Worm (Caenorhabditis elegans) whole organism, late embryonic: ENCODE data around the gene ZK688.7.

ENCODE experiments used
- C08G9.2 ChIP-seq: sonication (generic microtip); optimal IDR thresholded peaks from 2 replicates; lab custom pipeline; 2016; ENCODE audit warnings: mild to moderate bottlenecking, missing genetic modification characterization, moderate library complexity, missing compliant biosample characterization
- K09A11.1 ChIP-seq: sonication (generic microtip); optimal IDR thresholded peaks from 2 replicates; lab custom pipeline; 2017; ENCODE audit warnings: antibody characterized with exemption, mild to moderate bottlenecking, missing genetic modification characterization, missing compliant biosample characterization; ENCODE audit not compliant: insufficient read depth
- T23F11.4 ChIP-seq: fragments of 200-800 bp; sonication (Bioruptor generic); optimal IDR thresholded peaks from 2 replicates; lab custom pipeline; 2018; ENCODE audit warnings: mild to moderate bottlenecking, missing genetic modification characterization, missing compliant biosample characterization
- Y22D7AL.16 ChIP-seq: sonication (generic microtip); optimal IDR thresholded peaks from 2 replicates; lab custom pipeline; 2016; ENCODE audit warnings: missing genetic modification characterization, missing compliant biosample characterization
- ama-1 ChIP-seq: fragments of 150-350 bp; optimal IDR thresholded peaks from 2 replicates; lab custom pipeline; 2014
- ceh-14 ChIP-seq: sonication (generic microtip); optimal IDR thresholded peaks from 2 replicates; lab custom pipeline; 2016; ENCODE audit warnings: missing genotype, missing genetic modification characterization, missing compliant biosample characterization
- ceh-18 ChIP-seq: sonication (generic microtip); optimal IDR thresholded peaks from 2 replicates; lab custom pipeline; 2016; ENCODE audit warnings: missing genetic modification characterization, missing compliant biosample characterization
- ceh-19 ChIP-seq: fragments of 200-800 bp; sonication (Bioruptor generic); optimal IDR thresholded peaks from 2 replicates; lab custom pipeline; 2018; ENCODE audit warnings: mild to moderate bottlenecking, missing genetic modification characterization, missing compliant biosample characterization
- ceh-2 ChIP-seq: sonication (generic microtip); optimal IDR thresholded peaks from 2 replicates; lab custom pipeline; 2016; ENCODE audit warnings: missing genotype, missing genetic modification characterization, missing compliant biosample characterization
- ceh-22 ChIP-seq: sonication (generic microtip); optimal IDR thresholded peaks from 2 replicates; lab custom pipeline; 2017; ENCODE audit warnings: missing biosample characterization, missing genetic modification characterization
- ceh-24 ChIP-seq: sonication (generic microtip); optimal IDR thresholded peaks from 2 replicates; lab custom pipeline; 2016; ENCODE audit warnings: mild to moderate bottlenecking, missing genetic modification characterization, missing compliant biosample characterization
- ceh-31 ChIP-seq: sonication (generic microtip); optimal IDR thresholded peaks from 2 replicates; lab custom pipeline; 2016; ENCODE audit warnings: missing genetic modification characterization, missing compliant biosample characterization
- ceh-34 ChIP-seq: sonication (generic microtip); optimal IDR thresholded peaks from 2 replicates; lab custom pipeline; 2016; ENCODE audit warnings: mild to moderate bottlenecking, missing genetic modification characterization, missing compliant biosample characterization
- ceh-48 ChIP-seq: sonication (generic microtip); optimal IDR thresholded peaks from 2 replicates; lab custom pipeline; 2016; ENCODE audit warnings: missing genetic modification characterization, inconsistent platforms, missing compliant biosample characterization
- dve-1 ChIP-seq: sonication (generic microtip); optimal IDR thresholded peaks from 2 replicates; lab custom pipeline; 2017; ENCODE audit warnings: antibody characterized with exemption, mild to moderate bottlenecking, missing genetic modification characterization, missing compliant biosample characterization
- elt-4 ChIP-seq: sonication (generic microtip); optimal IDR thresholded peaks from 2 replicates; lab custom pipeline; 2016; ENCODE audit warnings: missing genetic modification characterization, missing compliant biosample characterization
- fkh-10 ChIP-seq: fragments of 150-350 bp; optimal IDR thresholded peaks from 2 replicates; lab custom pipeline; 2014; ENCODE audit warnings: missing biosample characterization, missing genetic modification reagents, missing genetic modification characterization
- hlh-30 ChIP-seq: sonication (generic microtip); optimal IDR thresholded peaks from 2 replicates; lab custom pipeline; 2017; ENCODE audit warnings: antibody characterized with exemption, missing genetic modification characterization, missing compliant biosample characterization; ENCODE audit not compliant: insufficient read depth
- hlh-6 ChIP-seq: sonication (generic microtip); optimal IDR thresholded peaks from 2 replicates; lab custom pipeline; 2016; ENCODE audit warnings: missing genotype, missing genetic modification characterization, missing compliant biosample characterization
- hlh-8 ChIP-seq: sonication (generic microtip); optimal IDR thresholded peaks from 2 replicates; lab custom pipeline; 2016; ENCODE audit warnings: missing genotype, missing genetic modification characterization, missing compliant biosample characterization
- lin-11 ChIP-seq: fragments of 200-800 bp; sonication (Bioruptor generic); optimal IDR thresholded peaks from 2 replicates; lab custom pipeline; 2018; ENCODE audit warnings: mild to moderate bottlenecking, missing genetic modification characterization, missing compliant biosample characterization
- madf-2 ChIP-seq: sonication (generic microtip); optimal IDR thresholded peaks from 2 replicates; lab custom pipeline; 2017; ENCODE audit warnings: missing genetic modification characterization, missing compliant biosample characterization
- nhr-11 ChIP-seq: fragments of 150-350 bp; optimal IDR thresholded peaks from 2 replicates; lab custom pipeline; 2014; ENCODE audit warnings: missing biosample characterization, missing genetic modification characterization
- npax-4 ChIP-seq: sonication (generic microtip); optimal IDR thresholded peaks from 2 replicates; lab custom pipeline; 2016; ENCODE audit warnings: missing genetic modification characterization, missing compliant biosample characterization
- odd-2 ChIP-seq: sonication (generic microtip); optimal IDR thresholded peaks from 2 replicates; lab custom pipeline; 2017; ENCODE audit warnings: antibody characterized with exemption, mild to moderate bottlenecking, missing genetic modification characterization, missing compliant biosample characterization
- pag-3 ChIP-seq: sonication (generic microtip); optimal IDR thresholded peaks from 2 replicates; lab custom pipeline; 2016; ENCODE audit warnings: missing compliant biosample characterization, missing genetic modification characterization, borderline replicate concordance
- pat-9 ChIP-seq: fragments of 200-800 bp; sonication (Bioruptor generic); optimal IDR thresholded peaks from 2 replicates; lab custom pipeline; 2018; ENCODE audit warnings: mild to moderate bottlenecking, missing genetic modification characterization, moderate library complexity, missing compliant biosample characterization
- pha-4 ChIP-seq: fragments of 150-350 bp; optimal IDR thresholded peaks from 2 replicates; lab custom pipeline; 2018; ENCODE audit warnings: missing biosample characterization, missing genetic modification reagents, missing genetic modification characterization
- pros-1 ChIP-seq: fragments of 150-350 bp; optimal IDR thresholded peaks from 2 replicates; lab custom pipeline; 2014; ENCODE audit warnings: missing biosample characterization, missing genetic modification reagents, missing genetic modification characterization
- ref-2 ChIP-seq: sonication (generic microtip); optimal IDR thresholded peaks from 2 replicates; lab custom pipeline; 2016; ENCODE audit warnings: missing genetic modification characterization, missing compliant biosample characterization
- rnt-1 ChIP-seq: sonication (generic microtip); optimal IDR thresholded peaks from 2 replicates; lab custom pipeline; 2016; ENCODE audit warnings: missing genetic modification characterization, missing compliant biosample characterization
- sdc-2 ChIP-seq: sonication (generic microtip); optimal IDR thresholded peaks from 2 replicates; lab custom pipeline; 2016; ENCODE audit warnings: missing genotype, missing genetic modification characterization, missing compliant biosample characterization
- sox-2 ChIP-seq: fragments of 200-800 bp; sonication (Bioruptor generic); IDR thresholded peaks from 2 replicates; pipeline ENCODE4 v1.3.6; 2022; ENCODE audit warnings: missing genetic modification reagents, missing genetic modification characterization, missing compliant biosample characterization
- sox-4 ChIP-seq: sonication (generic microtip); optimal IDR thresholded peaks from 2 replicates; lab custom pipeline; 2017; ENCODE audit warnings: mild to moderate bottlenecking, missing genetic modification characterization, inconsistent platforms, missing compliant biosample characterization
- tbx-2 ChIP-seq: sonication (generic microtip); optimal IDR thresholded peaks from 2 replicates; lab custom pipeline; 2016; ENCODE audit warnings: missing genetic modification characterization, missing compliant biosample characterization
- unc-42 ChIP-seq: sonication (generic microtip); optimal IDR thresholded peaks from 2 replicates; lab custom pipeline; 2016; ENCODE audit warnings: missing genotype, missing genetic modification characterization, missing compliant biosample characterization
- unc-55 ChIP-seq: sonication (generic microtip); optimal IDR thresholded peaks from 2 replicates; lab custom pipeline; 2017; ENCODE audit warnings: missing biosample characterization, missing genetic modification reagents, missing genetic modification characterization
- unc-86 ChIP-seq: sonication (generic microtip); optimal IDR thresholded peaks from 2 replicates; lab custom pipeline; 2016; ENCODE audit warnings: missing genetic modification characterization, missing compliant biosample characterization
- zip-5 ChIP-seq: sonication (generic microtip); optimal IDR thresholded peaks from 2 replicates; lab custom pipeline; 2016; ENCODE audit warnings: missing genetic modification characterization, missing compliant biosample characterization

Gene ZK688.7

ce11 chrIII:7903427-7903826 is 8.0 kb downstream of the ZK688.7 start:
- TF ChIP-seq zip-5 (tag; lab: Kevin White, UChicago) = no peak
- TF ChIP-seq, all 69 proteins: peak for 0

ce11 chrIII:7900733-7901132 is 10.7 kb downstream of the ZK688.7 start, which contains the start of gene best-24:
best-24 (plus strand) TSS chrIII:7901033.
- TF ChIP-seq hlh-8 (no peak), ceh-2 (tag; lab: Kevin White, UChicago) (no peak), ref-2 (tag; lab: Kevin White, UChicago) (no peak), sdc-2 (no peak), odd-2 (tag; lab: Kevin White, UChicago) (no peak), sox-4 (no peak), hlh-6 (no peak), lin-11 (tag; lab: Kevin White, UChicago) (no peak), ceh-22 (tag; lab: Kevin White, UChicago) (no peak), ceh-48 (tag; lab: Kevin White, UChicago) (no peak), madf-2 (tag; lab: Kevin White, UChicago) (no peak), fkh-10 (GFP tag; lab: Kevin White, UChicago) (no peak), unc-86 (tag; lab: Kevin White, UChicago) (no peak), ceh-19 (no peak), pros-1 (tag; lab: Kevin White, UChicago) (no peak), ceh-34 (tag; lab: Kevin White, UChicago) (no peak), elt-4 (tag; lab: Kevin White, UChicago) (no peak), C08G9.2 (tag; lab: Kevin White, UChicago) (no peak), unc-42 (tag; lab: Kevin White, UChicago) (no peak), ceh-14 (no peak)

- TF ChIP-seq pag-3 (tag; lab: Kevin White, UChicago) (no peak), tbx-2 (tag; lab: Kevin White, UChicago) (no peak), ceh-14 (no peak), hlh-30 (tag; lab: Kevin White, UChicago) (no peak), dve-1 (no peak), nhr-11 (tag; lab: Kevin White, UChicago) (no peak), sox-4 (no peak), K09A11.1 (tag; lab: Kevin White, UChicago) (no peak), unc-55 (GFP tag; lab: Kevin White, UChicago) (no peak), unc-42 (tag; lab: Kevin White, UChicago) (no peak), rnt-1 (tag; lab: Kevin White, UChicago) (no peak)
Measured at ce11 chrIII:7897733-7898132, 13.7 kb downstream of the ZK688.7 start.

- TF ChIP-seq T23F11.4 = no peak
- no peak for TF ChIP-seq ceh-31 (tag; lab: Kevin White, UChicago)
- no peak for TF ChIP-seq sox-2 (GFP tag; lab: Robert Waterston, UW)
- TF ChIP-seq npax-4 = no peak
- no peak for TF ChIP-seq ceh-24 (tag; lab: Kevin White, UChicago)
- TF ChIP-seq unc-55 (GFP tag; lab: Kevin White, UChicago) = no peak
- TF ChIP-seq pat-9 = no peak
- no peak for TF ChIP-seq unc-86 (tag; lab: Kevin White, UChicago)
Measured at ce11 chrIII:7896925-7897324, 14.5 kb downstream of the ZK688.7 start, which contains the start of gene ZK688.10. ZK688.10 (minus strand) TSS chrIII:7897025.

ce11 chrIII:7894724-7895123 is 16.7 kb downstream of the ZK688.7 start, which contains the start of gene ZK688.4:
ZK688.4 (plus strand) TSS chrIII:7895024.
- TF ChIP-seq ama-1 (lab: Kevin White, UChicago) (no peak), pha-4 (tag; lab: Kevin White, UChicago) (no peak), Y22D7AL.16 (tag; lab: Kevin White, UChicago) (no peak), ceh-18 (no peak), K09A11.1 (tag; lab: Kevin White, UChicago) (no peak)
